Worm (Caenorhabditis elegans) whole organism, mixed stage, embryonic: ENCODE measurements around the gene pha-4.
A peak's percentile ranks its signal among the peaks of the same experiment; 100 is the strongest.

Source experiments
- bed-3 ChIP-seq: fragments of 200-800 bp; sonication (Bioruptor generic); optimal IDR thresholded peaks from 3 replicates; lab custom pipeline; 2018; ENCODE audit warnings: mild to moderate bottlenecking, missing genetic modification characterization, moderate library complexity, missing compliant biosample characterization
- blmp-1 ChIP-seq: fragments of 150-350 bp; optimal IDR thresholded peaks from 2 replicates; lab custom pipeline; 2014; ENCODE audit warnings: missing biosample characterization, missing genetic modification characterization
- ceh-39 ChIP-seq: fragments of 150-350 bp; optimal IDR thresholded peaks from 2 replicates; lab custom pipeline; 2014; ENCODE audit warnings: missing biosample characterization, missing genetic modification characterization
- ceh-43 ChIP-seq: fragments of 200-800 bp; sonication (Bioruptor generic); optimal IDR thresholded peaks from 2 replicates; lab custom pipeline; 2018; ENCODE audit warnings: mild to moderate bottlenecking, missing genetic modification characterization, moderate library complexity, missing compliant biosample characterization
- ces-1 ChIP-seq: fragments of 150-350 bp; optimal IDR thresholded peaks from 2 replicates; lab custom pipeline; 2014; ENCODE audit warnings: missing biosample characterization, missing genetic modification reagents, missing genetic modification characterization
- cnd-1 ChIP-seq: fragments of 200-800 bp; sonication (Bioruptor generic); optimal IDR thresholded peaks from 2 replicates; lab custom pipeline; 2018; ENCODE audit warnings: mild to moderate bottlenecking, missing genetic modification characterization, missing compliant biosample characterization
- drap-1 ChIP-seq: fragments of 200-800 bp; sonication (Bioruptor generic); optimal IDR thresholded peaks from 3 replicates; lab custom pipeline; 2018; ENCODE audit warnings: mild to moderate bottlenecking, missing genetic modification characterization, missing compliant biosample characterization
- elt-1 ChIP-seq: sonication (generic microtip); optimal IDR thresholded peaks from 2 replicates; lab custom pipeline; 2017; ENCODE audit warnings: missing genetic modification characterization, mild to moderate bottlenecking, missing compliant biosample characterization, antibody characterized with exemption, moderate library complexity, borderline replicate concordance; ENCODE audit not compliant: insufficient read depth
- elt-3 ChIP-seq: fragments of 150-350 bp; optimal IDR thresholded peaks from 2 replicates; lab custom pipeline; 2014; ENCODE audit warnings: missing biosample characterization, missing genetic modification characterization
- flh-1 ChIP-seq: fragments of 200-800 bp; sonication (Bioruptor generic); optimal IDR thresholded peaks from 2 replicates; lab custom pipeline; 2018; ENCODE audit warnings: mild to moderate bottlenecking, missing genetic modification characterization, moderate library complexity, missing compliant biosample characterization
- hlh-1 ChIP-seq: fragments of 150-350 bp; optimal IDR thresholded peaks from 2 replicates; lab custom pipeline; 2014; ENCODE audit warnings: missing biosample characterization, missing genetic modification reagents, missing genetic modification characterization
- lin-13 ChIP-seq: fragments of 150-350 bp; optimal IDR thresholded peaks from 2 replicates; lab custom pipeline; 2014; ENCODE audit warnings: missing biosample characterization, missing genetic modification characterization
- lin-32 ChIP-seq: fragments of 200-800 bp; sonication (Bioruptor generic); optimal IDR thresholded peaks from 2 replicates; lab custom pipeline; 2018; ENCODE audit warnings: mild to moderate bottlenecking, missing genetic modification characterization, missing compliant biosample characterization
- lsy-2 ChIP-seq: fragments of 150-350 bp; optimal IDR thresholded peaks from 2 replicates; lab custom pipeline; 2014; ENCODE audit warnings: missing biosample characterization, missing genetic modification characterization
- mep-1 ChIP-seq: fragments of 150-350 bp; optimal IDR thresholded peaks from 2 replicates; lab custom pipeline; 2017; ENCODE audit warnings: missing biosample characterization, missing genetic modification reagents, missing genetic modification characterization, inconsistent platforms
- mls-2 ChIP-seq: sonication (generic microtip); optimal IDR thresholded peaks from 2 replicates; lab custom pipeline; 2016; ENCODE audit warnings: mild to moderate bottlenecking, missing genetic modification characterization, moderate library complexity, missing compliant biosample characterization
- nhr-12 ChIP-seq: fragments of 150-350 bp; optimal IDR thresholded peaks from 2 replicates; lab custom pipeline; 2014; ENCODE audit warnings: missing biosample characterization, missing genetic modification characterization
- nhr-2 ChIP-seq: fragments of 150-350 bp; optimal IDR thresholded peaks from 2 replicates; lab custom pipeline; 2014; ENCODE audit warnings: missing biosample characterization, missing genetic modification characterization
- nhr-237 ChIP-seq: fragments of 150-350 bp; optimal IDR thresholded peaks from 2 replicates; lab custom pipeline; 2014; ENCODE audit warnings: missing biosample characterization, missing genetic modification characterization
- pha-4 ChIP-seq: fragments of 150-350 bp; optimal IDR thresholded peaks from 2 replicates; lab custom pipeline; 2018; ENCODE audit warnings: missing biosample characterization, missing genetic modification reagents, missing genetic modification characterization
- sem-2 ChIP-seq: fragments of 200-800 bp; sonication (Bioruptor generic); optimal IDR thresholded peaks from 2 replicates; lab custom pipeline; 2018; ENCODE audit warnings: mild to moderate bottlenecking, missing genetic modification characterization, missing compliant biosample characterization
- snpc-4 ChIP-seq: fragments of 150-350 bp; optimal IDR thresholded peaks from 2 replicates; lab custom pipeline; 2014; ENCODE audit warnings: missing biosample characterization, missing genetic modification characterization
- tbx-8 ChIP-seq: fragments of 200-800 bp; sonication (Bioruptor generic); optimal IDR thresholded peaks from 2 replicates; lab custom pipeline; 2018; ENCODE audit warnings: mild to moderate bottlenecking, missing genetic modification characterization, moderate library complexity, missing compliant biosample characterization
- unc-120 ChIP-seq: sonication (generic microtip); optimal IDR thresholded peaks from 2 replicates; lab custom pipeline; 2017; ENCODE audit warnings: missing genetic modification characterization, missing compliant biosample characterization; ENCODE audit not compliant: poor library complexity, severe bottlenecking
- unc-39 ChIP-seq: fragments of 150-350 bp; optimal IDR thresholded peaks from 2 replicates; lab custom pipeline; 2014; ENCODE audit warnings: missing biosample characterization, missing genetic modification characterization
- unc-62 ChIP-seq: fragments of 150-350 bp; optimal IDR thresholded peaks from 2 replicates; lab custom pipeline; 2014; ENCODE audit warnings: missing biosample characterization, missing genetic modification reagents, missing genetic modification characterization
- ztf-11 ChIP-seq: fragments of 150-350 bp; optimal IDR thresholded peaks from 2 replicates; lab custom pipeline; 2014; ENCODE audit warnings: missing biosample characterization, missing genetic modification characterization

Gene pha-4

DNA sequence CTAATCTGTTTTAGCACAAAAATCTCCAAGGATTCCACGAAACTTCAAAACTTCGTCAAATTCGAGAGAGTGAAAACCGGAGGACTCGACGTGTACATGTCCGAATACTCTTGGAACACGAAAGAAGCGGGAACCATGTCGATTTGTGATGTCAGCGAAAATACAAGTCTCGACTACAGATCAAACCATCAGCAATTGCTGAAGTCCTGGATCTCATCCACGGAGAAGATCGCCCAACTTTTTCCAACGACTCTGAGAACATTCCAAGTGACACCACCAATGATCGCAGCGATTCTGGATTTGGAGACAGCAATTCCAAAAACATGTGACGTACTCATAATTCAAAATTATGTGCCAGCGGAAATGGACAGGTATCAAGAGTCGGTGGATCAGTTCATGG is 30.4 kb upstream of the pha-4 start:
- no peak for TF ChIP-seq pha-4 (tag; lab: Kevin White, UChicago)
- no peak for TF ChIP-seq snpc-4 (tag; lab: Kevin White, UChicago)
- no peak for TF ChIP-seq blmp-1 (tag; lab: Kevin White, UChicago)
- no peak for TF ChIP-seq lin-13 (tag; lab: Kevin White, UChicago)
- TF ChIP-seq unc-120 (tag; lab: Kevin White, UChicago) = no peak
- TF ChIP-seq ceh-39 = no peak
- TF ChIP-seq tbx-8 (GFP tag; lab: Kevin White, UChicago) = no peak
- no peak for TF ChIP-seq nhr-2 (tag; lab: Kevin White, UChicago)
- TF ChIP-seq sem-2 (GFP tag; lab: Kevin White, UChicago) = no peak
- no peak for TF ChIP-seq flh-1 (GFP tag; lab: Kevin White, UChicago)
- TF ChIP-seq hlh-1 = no peak
- TF ChIP-seq mep-1 = no peak

DNA sequence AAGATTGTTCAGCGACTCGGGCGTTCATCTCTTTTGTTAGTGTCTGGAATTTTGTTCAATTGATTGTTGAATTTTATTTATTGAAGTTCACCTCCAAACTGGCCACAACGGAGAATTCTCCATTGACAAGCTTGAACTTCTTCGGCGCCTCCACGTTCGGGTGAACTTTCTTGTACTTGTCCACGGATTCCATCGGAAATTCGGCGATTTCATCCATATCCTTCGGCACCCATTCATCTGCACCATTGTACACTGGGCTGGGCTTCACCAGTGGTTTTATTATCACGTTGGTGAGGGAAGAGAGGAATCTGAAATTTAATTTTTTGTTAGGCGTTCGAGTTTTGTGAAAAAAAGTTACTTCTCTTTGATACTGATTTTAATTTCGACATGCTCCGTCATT is 25.4 kb upstream of the pha-4 start:
- TF ChIP-seq lin-13 (tag; lab: Kevin White, UChicago) = no peak
- TF ChIP-seq drap-1 (GFP tag; lab: Kevin White, UChicago) = no peak
- TF ChIP-seq ztf-11 (tag; lab: Kevin White, UChicago) = no peak
- no peak for TF ChIP-seq nhr-237 (tag; lab: Kevin White, UChicago)

DNA sequence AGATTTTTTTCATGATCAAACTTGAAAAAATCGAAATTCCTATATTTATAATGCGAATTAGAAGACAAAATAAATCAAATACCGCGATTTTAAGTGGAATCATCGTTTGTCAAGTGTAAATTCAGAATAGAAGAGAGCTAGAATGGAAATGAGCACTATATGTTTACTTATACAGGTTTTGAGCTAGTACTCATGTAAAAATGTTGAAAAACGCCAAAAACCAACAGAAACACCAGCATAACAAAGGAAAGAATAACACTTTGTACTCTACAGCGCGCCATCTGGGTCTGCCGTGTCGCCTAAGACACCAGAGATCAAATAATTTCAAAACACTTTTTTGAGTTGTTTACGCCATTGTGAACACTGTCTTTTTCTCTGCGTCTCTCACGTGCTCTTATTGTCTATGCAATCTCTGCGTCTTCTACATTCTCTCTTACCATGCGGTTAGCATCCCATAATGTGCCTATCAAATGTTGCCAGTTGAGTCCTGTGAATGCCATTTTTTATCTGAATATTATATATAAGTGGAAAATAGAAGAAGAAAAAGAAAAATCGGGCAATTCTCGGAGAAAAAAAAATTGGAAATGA is 24.0 kb upstream of the pha-4 start, which contains the start of gene ipla-3:
ipla-3 (minus strand) TSS at position 510 of the 588 bp plus-strand sequence.
- TF ChIP-seq pha-4 (tag; lab: Kevin White, UChicago) = peak; percentile 53
- peak; percentile 42 for TF ChIP-seq mls-2 (tag; lab: Kevin White, UChicago)
- no peak for TF ChIP-seq blmp-1 (tag; lab: Kevin White, UChicago)
- no peak for TF ChIP-seq elt-3
- no peak for TF ChIP-seq flh-1 (GFP tag; lab: Kevin White, UChicago)
- TF ChIP-seq ces-1 (GFP tag; lab: Kevin White, UChicago) = no peak
- TF ChIP-seq tbx-8 (GFP tag; lab: Kevin White, UChicago) = no peak
- TF ChIP-seq lsy-2 (tag; lab: Kevin White, UChicago) = peak; percentile 5
- no peak for TF ChIP-seq nhr-237 (tag; lab: Kevin White, UChicago)
- TF ChIP-seq mep-1 = peak; percentile 40
- peak; percentile 9 for TF ChIP-seq unc-120 (tag; lab: Kevin White, UChicago)

DNA sequence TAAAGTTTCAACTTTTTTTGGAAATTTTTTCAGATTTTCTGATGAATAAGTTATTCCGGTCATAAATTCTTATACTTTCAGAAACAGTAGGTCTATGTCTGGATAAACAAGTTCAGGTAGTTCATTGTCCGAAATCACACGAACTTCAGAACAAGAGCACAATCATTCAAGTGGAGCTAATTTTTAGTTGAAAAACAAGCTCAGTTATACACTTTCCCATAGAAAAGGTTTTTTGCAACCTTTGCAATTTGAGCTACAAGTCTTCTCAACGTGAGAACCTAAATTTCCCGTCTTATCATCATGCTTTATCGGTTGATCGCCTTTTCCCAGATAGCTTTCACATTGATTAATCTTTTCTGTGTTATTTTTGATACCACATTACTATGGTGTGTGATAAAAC is 21.1 kb upstream of the pha-4 start, which contains the start of gene srxa-1:
srxa-1 (plus strand) TSS at position 301 of the 400 bp plus-strand sequence.
- TF ChIP-seq blmp-1 (tag; lab: Kevin White, UChicago) (no peak), nhr-237 (tag; lab: Kevin White, UChicago) (no peak)
- TF ChIP-seq, all 35 proteins: peak for 0

DNA sequence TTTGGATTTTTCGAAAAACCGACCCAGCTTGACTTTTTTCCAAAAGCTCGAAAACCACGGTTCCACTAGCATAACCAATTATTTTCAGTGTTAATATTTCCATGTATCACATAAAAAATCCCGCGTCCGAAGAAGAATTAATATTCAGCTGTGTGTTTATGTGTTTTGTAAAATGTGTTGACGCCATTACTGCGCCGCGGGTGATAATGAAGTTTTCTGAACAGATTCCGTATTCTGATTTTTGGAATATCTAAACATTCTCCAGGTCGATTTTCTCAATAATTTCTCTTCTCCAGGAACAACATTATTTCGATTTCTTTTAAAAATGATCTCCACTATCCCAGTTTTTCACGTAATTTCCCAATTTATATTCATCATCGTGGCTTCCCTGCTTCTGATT is 18.2 kb upstream of the pha-4 start, which contains the start of gene srxa-6:
srxa-6 (plus strand) TSS at position 301 of the 400 bp plus-strand sequence.
- TF ChIP-seq lsy-2 (tag; lab: Kevin White, UChicago) (no peak), drap-1 (GFP tag; lab: Kevin White, UChicago) (no peak), ceh-43 (GFP tag; lab: Kevin White, UChicago) (no peak), cnd-1 (no peak), hlh-1 (no peak), ceh-39 (no peak), lin-32 (GFP tag; lab: Kevin White, UChicago) (no peak), unc-62 (GFP tag; lab: Kevin White, UChicago) (no peak), flh-1 (GFP tag; lab: Kevin White, UChicago) (no peak), bed-3 (GFP tag; lab: Kevin White, UChicago) (no peak), ces-1 (GFP tag; lab: Kevin White, UChicago) (no peak), snpc-4 (tag; lab: Kevin White, UChicago) (no peak), elt-1 (tag; lab: Kevin White, UChicago) (no peak), nhr-2 (tag; lab: Kevin White, UChicago) (no peak), ztf-11 (tag; lab: Kevin White, UChicago) (no peak), tbx-8 (GFP tag; lab: Kevin White, UChicago) (no peak), unc-39 (no peak), nhr-12 (tag; lab: Kevin White, UChicago) (no peak)
- TF ChIP-seq, all 35 proteins: peak for 0

DNA sequence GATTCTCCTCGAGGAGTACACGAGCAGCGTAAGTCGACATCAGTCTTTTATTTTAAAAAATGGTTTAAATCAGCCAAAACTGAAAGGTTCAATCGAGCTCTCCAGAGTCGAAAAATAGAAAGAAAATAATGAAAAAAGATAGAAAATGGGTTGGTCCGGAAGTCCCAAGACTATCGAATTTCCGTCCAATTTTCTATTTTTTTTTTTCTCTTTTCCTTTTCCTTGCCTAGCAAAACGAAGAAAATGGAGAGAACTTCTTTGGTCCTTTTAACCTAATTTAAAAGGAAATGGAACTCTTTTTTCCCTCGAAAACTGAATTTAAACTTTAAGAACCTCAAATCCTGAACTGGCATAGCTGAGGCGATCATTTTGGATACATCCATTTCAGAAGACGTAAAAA is 13.5 kb upstream of the pha-4 start:
- TF ChIP-seq lin-32 (GFP tag; lab: Kevin White, UChicago) (no peak), ces-1 (GFP tag; lab: Kevin White, UChicago) (peak; percentile 64), nhr-2 (tag; lab: Kevin White, UChicago) (no peak), unc-120 (tag; lab: Kevin White, UChicago) (no peak), lin-13 (tag; lab: Kevin White, UChicago) (no peak)
- TF ChIP-seq, all 35 proteins: peak for 1
